Worm (Caenorhabditis elegans): Measurements from ENCODE around the gene Y43C5A.4.
A peak's percentile ranks its signal among the peaks of the same experiment; 100 is the strongest.

Y43C5A.4 gene

ce11 chrIV:10252350-10252792 lies 25.4 kb upstream of the Y43C5A.4 start (continued):
- TF ChIP-seq alr-1 (tag; optimal IDR thresholded peaks at IDR 0.05) (no peak), Y55F3AM.14 (GFP tag; optimal IDR thresholded peaks at IDR 0.05) (peak; percentile 52), R02D3.7 (tag; optimal IDR thresholded peaks at IDR 0.05) (no peak), nhr-77 (tag; optimal IDR thresholded peaks at IDR 0.05) (no peak), C34F6.9 (tag; optimal IDR thresholded peaks at IDR 0.05) (peak; percentile 98), aly-2 (tag; optimal IDR thresholded peaks at IDR 0.05) (no peak), sma-3 (GFP tag; optimal IDR thresholded peaks at IDR 0.05) (peak; percentile 87), ama-1 (optimal IDR thresholded peaks at IDR 0.05) (peak; percentile 38), nhr-6 (tag; optimal IDR thresholded peaks at IDR 0.05) (peak; percentile 93), F13H6.1 (tag; optimal IDR thresholded peaks at IDR 0.05) (peak; percentile 96), lsy-2 (tag; optimal IDR thresholded peaks at IDR 0.05) (peak; percentile 65 to 92), sma-9 (GFP tag; optimal IDR thresholded peaks at IDR 0.05) (peak; percentile 97), sma-9 (tag; optimal IDR thresholded peaks at IDR 0.05) (no peak), blmp-1 (tag; optimal IDR thresholded peaks at IDR 0.05; ENCODE audit: insufficient read depth) (peak; percentile 92), fos-1 (tag; optimal IDR thresholded peaks at IDR 0.05) (peak; percentile 81), nhr-25 (tag; optimal IDR thresholded peaks at IDR 0.05) (peak; percentile 7), nhr-23 (tag; optimal IDR thresholded peaks at IDR 0.05) (no peak), nhr-129 (tag; optimal IDR thresholded peaks at IDR 0.05) (peak; percentile 96), sem-4 (tag; optimal IDR thresholded peaks at IDR 0.05) (peak; percentile 81), egl-27 (tag; optimal IDR thresholded peaks at IDR 0.05) (peak; percentile 89), ceh-16 (tag; optimal IDR thresholded peaks at IDR 0.05) (peak; percentile 5), ztf-11 (tag; optimal IDR thresholded peaks at IDR 0.05) (no peak), gmeb-1 (tag; optimal IDR thresholded peaks at IDR 0.05) (peak; percentile 78), ceh-82 (tag; optimal IDR thresholded peaks at IDR 0.05) (no peak), ztf-1 (GFP tag; conservative IDR thresholded peaks at IDR 0.05) (no peak), nhr-11 (tag; optimal IDR thresholded peaks at IDR 0.05) (peak; percentile 31), lin-13 (GFP tag; optimal IDR thresholded peaks at IDR 0.05) (peak; percentile 56), lin-39 (tag; optimal IDR thresholded peaks at IDR 0.05) (no peak)

- TF ChIP-seq nhr-11 (tag; optimal IDR thresholded peaks at IDR 0.05) (no peak), sma-9 (GFP tag; optimal IDR thresholded peaks at IDR 0.05) (peak; percentile 3), sma-9 (tag; optimal IDR thresholded peaks at IDR 0.05) (no peak), nhr-10 (tag; optimal IDR thresholded peaks at IDR 0.05) (no peak), mbf-1 (tag; optimal IDR thresholded peaks at IDR 0.05) (no peak), nhr-21 (tag; optimal IDR thresholded peaks at IDR 0.05) (no peak), unc-55 (GFP tag; optimal IDR thresholded peaks at IDR 0.05) (no peak), elt-1 (tag; optimal IDR thresholded peaks at IDR 0.05) (no peak), alr-1 (tag; optimal IDR thresholded peaks at IDR 0.05) (no peak), crh-2 (tag; optimal IDR thresholded peaks at IDR 0.05) (peak; percentile 50), snpc-4 (tag; optimal IDR thresholded peaks at IDR 0.05) (no peak), egl-27 (tag; optimal IDR thresholded peaks at IDR 0.05) (no peak), lsy-2 (tag; optimal IDR thresholded peaks at IDR 0.05) (peak in 1 of 2 experiments; percentile 8), lin-13 (GFP tag; optimal IDR thresholded peaks at IDR 0.05) (no peak), blmp-1 (tag; optimal IDR thresholded peaks at IDR 0.05; ENCODE audit: insufficient read depth) (no peak), unc-39 (tag; optimal IDR thresholded peaks at IDR 0.05) (no peak), mab-5 (tag; optimal IDR thresholded peaks at IDR 0.05) (no peak), fos-1 (tag; optimal IDR thresholded peaks at IDR 0.05) (peak; percentile 13), ztf-4 (tag; optimal IDR thresholded peaks at IDR 0.05) (no peak), skn-1 (tag; optimal IDR thresholded peaks at IDR 0.05) (no peak), mdl-1 (tag; optimal IDR thresholded peaks at IDR 0.05) (no peak), sem-4 (tag; optimal IDR thresholded peaks at IDR 0.05) (no peak), nhr-77 (tag; optimal IDR thresholded peaks at IDR 0.05) (no peak), ceh-16 (tag; optimal IDR thresholded peaks at IDR 0.05) (no peak), lin-39 (tag; optimal IDR thresholded peaks at IDR 0.05) (no peak), Y55F3AM.14 (GFP tag; optimal IDR thresholded peaks at IDR 0.05) (no peak), gmeb-1 (tag; optimal IDR thresholded peaks at IDR 0.05) (no peak), elt-3 (tag; optimal IDR thresholded peaks at IDR 0.05) (no peak), peb-1 (tag; optimal IDR thresholded peaks at IDR 0.05) (no peak), nhr-6 (tag; optimal IDR thresholded peaks at IDR 0.05) (no peak), nhr-12 (tag; optimal IDR thresholded peaks at IDR 0.05) (no peak), lin-11 (tag; optimal IDR thresholded peaks at IDR 0.05) (no peak), aly-2 (tag; optimal IDR thresholded peaks at IDR 0.05) (no peak), ZK546.5 (tag; optimal IDR thresholded peaks at IDR 0.05) (no peak), ztf-1 (GFP tag; conservative IDR thresholded peaks at IDR 0.05) (no peak)
Measured at ce11 chrIV:10252886-10253639, 24.8 kb upstream of the Y43C5A.4 start.
